Worm (Caenorhabditis elegans): ENCODE measurements around the gene B0280.17.

Gene B0280.17

DNA sequence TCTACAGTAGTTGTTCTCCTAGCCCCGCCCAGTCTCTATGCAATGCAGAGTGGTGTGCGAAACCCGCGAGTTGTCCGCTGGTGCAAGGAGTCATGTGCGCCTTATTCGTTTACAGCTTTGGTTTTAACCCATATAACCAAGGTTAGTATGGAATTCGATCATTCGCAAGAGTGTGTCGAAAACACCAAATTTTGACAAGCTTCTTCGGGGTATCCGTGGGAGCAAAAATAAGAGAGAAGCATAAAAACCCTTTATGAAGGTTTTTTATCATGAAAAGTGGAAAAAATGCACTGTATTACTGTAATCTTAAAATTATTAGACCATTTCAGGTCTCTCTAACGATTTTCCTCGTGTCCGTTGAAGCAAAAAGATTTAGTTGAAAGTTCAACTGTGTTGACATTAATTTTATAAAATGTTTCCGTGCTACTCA, 6.3 kb upstream of the B0280.17 start (continued):
- TF ChIP-seq lin-13 (GFP tag; optimal IDR thresholded peaks at IDR 0.05) (no peak), skn-1 (tag; optimal IDR thresholded peaks at IDR 0.05) (no peak), fkh-4 (tag; optimal IDR thresholded peaks at IDR 0.05; ENCODE audit: borderline replicate concordance) (no peak), egl-13 (tag; optimal IDR thresholded peaks at IDR 0.05) (no peak), isw-1 (GFP tag; IDR thresholded peaks at IDR 0.05) (no peak), fkh-10 (GFP tag; optimal IDR thresholded peaks at IDR 0.05) (no peak), Y116A8C.19 (tag; optimal IDR thresholded peaks at IDR 0.05; ENCODE audit: borderline replicate concordance) (no peak), zip-4 (GFP tag; optimal IDR thresholded peaks at IDR 0.05) (peak; percentile 32), lin-35 (GFP tag; optimal IDR thresholded peaks at IDR 0.05) (no peak), dpl-1 (GFP tag; optimal IDR thresholded peaks at IDR 0.05) (no peak), efl-3 (GFP tag; optimal IDR thresholded peaks at IDR 0.05) (no peak), nhr-84 (tag; optimal IDR thresholded peaks at IDR 0.05) (no peak), nhr-90 (tag; optimal IDR thresholded peaks at IDR 0.05; ENCODE audit: poor library complexity) (peak; percentile 78), unc-98 (GFP tag; IDR thresholded peaks at IDR 0.05) (no peak), xbp-1 (tag; optimal IDR thresholded peaks at IDR 0.05) (peak; percentile 3), blmp-1 (tag; optimal IDR thresholded peaks at IDR 0.05) (no peak), unc-86 (tag; optimal IDR thresholded peaks at IDR 0.05) (no peak), nhr-20 (tag; optimal IDR thresholded peaks at IDR 0.05) (peak; percentile 40), unc-130 (tag; optimal IDR thresholded peaks at IDR 0.05) (no peak), ceh-82 (tag; optimal IDR thresholded peaks at IDR 0.05) (no peak), ceh-63 (GFP tag; optimal IDR thresholded peaks at IDR 0.05) (no peak), ceh-90 (tag; optimal IDR thresholded peaks at IDR 0.05) (no peak), ets-5 (GFP tag; IDR thresholded peaks at IDR 0.05) (no peak), efl-1 (optimal IDR thresholded peaks at IDR 0.05) (peak in 1 of 2 experiments; percentile 41), efl-1 (GFP tag; optimal IDR thresholded peaks at IDR 0.05 in 1 of 2) (peak in 1 of 2 experiments; percentile 50), pqm-1 (tag; optimal IDR thresholded peaks at IDR 0.05) (no peak), C16A3.4 (tag; optimal IDR thresholded peaks at IDR 0.05) (no peak), snu-23 (GFP tag; optimal IDR thresholded peaks at IDR 0.05) (peak; percentile 45), C04F5.9 (tag; optimal IDR thresholded peaks at IDR 0.05) (no peak), mep-1 (tag; optimal IDR thresholded peaks at IDR 0.05) (no peak), alr-1 (tag; optimal IDR thresholded peaks at IDR 0.05; ENCODE audit: borderline replicate concordance) (no peak), nhr-77 (tag; optimal IDR thresholded peaks at IDR 0.05) (no peak), swsn-7 (tag; optimal IDR thresholded peaks at IDR 0.05) (peak; percentile 56), aha-1 (tag; optimal IDR thresholded peaks at IDR 0.05) (no peak), sptf-1 (tag; optimal IDR thresholded peaks at IDR 0.05) (no peak), egl-27 (tag; optimal IDR thresholded peaks at IDR 0.05) (peak in 1 of 2 experiments; percentile 12), lin-14 (GFP tag; optimal IDR thresholded peaks at IDR 0.05) (peak; percentile 35), tlp-1 (tag; optimal IDR thresholded peaks at IDR 0.05) (no peak), nhr-76 (tag; optimal IDR thresholded peaks at IDR 0.05) (no peak), lin-39 (tag; optimal IDR thresholded peaks at IDR 0.05) (peak; percentile 17), hpl-2 (GFP tag; optimal IDR thresholded peaks at IDR 0.05) (no peak), mdl-1 (tag; optimal IDR thresholded peaks at IDR 0.05) (no peak), unc-30 (tag; optimal IDR thresholded peaks at IDR 0.05) (no peak), snpc-4 (tag; optimal IDR thresholded peaks at IDR 0.05) (peak; percentile 96)

DNA sequence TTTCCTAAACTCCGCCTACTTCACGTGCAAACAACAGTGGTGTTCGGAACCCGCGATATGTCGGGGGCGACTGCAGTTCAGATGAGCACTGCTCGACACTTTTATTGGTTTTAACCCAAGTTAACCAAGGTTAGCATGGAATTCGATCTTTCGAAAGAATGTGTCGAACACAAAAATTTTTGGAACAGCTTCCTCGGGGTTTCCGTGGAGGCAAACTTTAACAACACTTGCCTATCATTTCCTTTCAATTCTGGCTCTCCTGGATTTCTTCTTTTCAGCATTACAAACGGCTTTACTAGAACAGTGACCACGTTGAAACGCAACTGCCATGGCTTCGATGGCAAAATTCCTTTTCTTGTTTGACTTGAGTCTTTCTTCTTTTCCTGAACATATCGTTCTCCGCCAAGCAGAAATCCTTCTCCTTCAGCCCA, 5.4 kb upstream of the B0280.17 start:
- TF ChIP-seq lin-14 (GFP tag; optimal IDR thresholded peaks at IDR 0.05) (peak; percentile 59), C16A3.4 (tag; optimal IDR thresholded peaks at IDR 0.05) (no peak), efl-1 (optimal IDR thresholded peaks at IDR 0.05) (peak; percentile 19 to 41), efl-1 (GFP tag; optimal IDR thresholded peaks at IDR 0.05 in 1 of 2) (peak in 1 of 2 experiments; percentile 96), lir-3 (tag; optimal IDR thresholded peaks at IDR 0.05; ENCODE audit: poor library complexity) (no peak), nhr-77 (tag; optimal IDR thresholded peaks at IDR 0.05) (peak; percentile 62), lin-39 (tag; optimal IDR thresholded peaks at IDR 0.05) (peak; percentile 50), ceh-88 (GFP tag; IDR thresholded peaks at IDR 0.05) (no peak), nhr-90 (tag; optimal IDR thresholded peaks at IDR 0.05; ENCODE audit: poor library complexity) (peak; percentile 76), alr-1 (tag; optimal IDR thresholded peaks at IDR 0.05; ENCODE audit: borderline replicate concordance) (no peak), mef-2 (tag; optimal IDR thresholded peaks at IDR 0.05) (no peak), snu-23 (GFP tag; optimal IDR thresholded peaks at IDR 0.05) (peak; percentile 32), ztf-11 (tag; optimal IDR thresholded peaks at IDR 0.05) (no peak), fkh-10 (GFP tag; optimal IDR thresholded peaks at IDR 0.05) (no peak), C04F5.9 (tag; optimal IDR thresholded peaks at IDR 0.05) (no peak), nhr-19 (GFP tag; conservative IDR thresholded peaks at IDR 0.05) (peak; percentile 75), swsn-7 (tag; optimal IDR thresholded peaks at IDR 0.05) (peak; percentile 45), lsy-2 (tag; optimal IDR thresholded peaks at IDR 0.05) (peak; percentile 3 to 15), elt-2 (tag; optimal IDR thresholded peaks at IDR 0.05) (peak; percentile 92), nhr-84 (tag; optimal IDR thresholded peaks at IDR 0.05) (no peak), hpl-2 (GFP tag; optimal IDR thresholded peaks at IDR 0.05) (peak; percentile 47), ama-1 (optimal IDR thresholded peaks at IDR 0.05) (peak; percentile 92)
